Fruit fly (Drosophila melanogaster) Kc167 (cell line): Measurements from ENCODE around the gene TfIIS.

Experiments
- Sin3A ChIP-seq: fragments of >200 bp; optimal IDR thresholded peaks from 2 replicates; lab custom pipeline; 2018; ENCODE audit warnings: missing external identifiers
- h ChIP-seq: fragments of >200 bp; optimal IDR thresholded peaks from 3 replicates; lab custom pipeline; 2018; ENCODE audit warnings: missing external identifiers
- ttk ChIP-seq: sonication (Bioruptor generic); optimal IDR thresholded peaks from 2 replicates; lab custom pipeline; 2017; ENCODE audit warnings: missing external identifiers

DNA sequence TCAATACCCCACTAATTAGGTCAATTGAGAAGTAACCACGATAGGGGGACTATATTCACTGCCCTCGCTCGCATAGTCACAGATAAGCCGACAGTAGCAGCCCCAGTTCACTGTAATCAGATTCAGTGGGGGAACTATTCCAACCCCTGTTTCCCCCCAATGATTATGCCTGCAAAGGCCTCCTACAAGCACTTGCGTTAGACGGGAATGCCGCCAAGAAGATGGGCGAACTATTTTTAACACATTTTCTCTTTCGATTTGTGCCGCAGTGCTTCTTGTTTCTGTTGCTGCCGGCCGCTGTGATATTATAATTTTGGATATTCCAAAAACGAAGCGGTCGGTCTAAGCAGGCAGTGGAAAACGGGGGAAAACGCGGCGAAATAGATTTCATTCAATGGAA lies 5.1 kb upstream of the TfIIS start:
- no peak for TF ChIP-seq ttk (lab: Kevin White, UChicago)
- TF ChIP-seq Sin3A = no peak
- TF ChIP-seq h (lab: Kevin White, UChicago) = no peak
